Fruit fly (Drosophila melanogaster): ENCODE data around the gene mtgo.

Gene mtgo

DNA sequence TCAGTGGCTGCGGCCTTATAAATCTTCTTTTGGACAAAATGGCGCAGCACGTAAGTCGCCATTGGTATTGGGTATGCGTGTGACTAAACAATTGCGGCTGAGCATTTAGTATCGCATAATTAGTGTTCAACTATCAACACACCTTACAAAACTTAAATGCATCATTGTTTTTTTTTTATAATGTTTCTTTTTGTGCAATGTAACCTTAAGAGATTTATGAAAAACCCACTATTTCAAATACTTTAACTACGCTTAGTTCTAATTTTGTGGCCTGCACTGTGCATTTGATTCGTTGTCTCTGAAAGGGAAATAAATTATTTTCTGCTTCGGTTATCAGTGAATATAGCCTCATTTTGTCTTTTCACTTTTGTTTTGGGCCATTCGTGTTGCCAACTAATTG lies 99.1 kb downstream of the mtgo start (continued):
- TF ChIP-seq pnt (GFP tag; optimal IDR thresholded peaks at IDR 0.05) (peak; percentile 34), rib (GFP tag; IDR thresholded peaks at IDR 0.05) (no peak), hth (optimal IDR thresholded peaks at IDR 0.05) (no peak), CG6683 (GFP tag; optimal IDR thresholded peaks at IDR 0.05) (peak; percentile 47), ro (GFP tag; IDR thresholded peaks at IDR 0.05) (no peak), Mrtf (GFP tag; IDR thresholded peaks at IDR 0.05) (0 out of 3 replicates have a peak, but pooled peaks have one; percentile 58), sqz (GFP tag; optimal IDR thresholded peaks at IDR 0.05) (peak; percentile 25), trem (tag; optimal IDR thresholded peaks at IDR 0.05) (peak; percentile 0), CG12219 (GFP tag; optimal IDR thresholded peaks at IDR 0.05) (peak; percentile 61), Ets65A (GFP tag) (peak; percentile 82), D19A (tag; optimal IDR thresholded peaks at IDR 0.05) (peak; percentile 39), bcd (GFP tag; optimal IDR thresholded peaks at IDR 0.05) (peak; percentile 53), Ets97D (GFP tag; optimal IDR thresholded peaks at IDR 0.05) (no peak), CG18599 (GFP tag; optimal IDR thresholded peaks at IDR 0.05) (peak; percentile 77), Oli (tag; optimal IDR thresholded peaks at IDR 0.05) (peak; percentile 76), Kr (GFP tag; optimal IDR thresholded peaks at IDR 0.05) (no peak), CG1832 (GFP tag; optimal IDR thresholded peaks at IDR 0.05) (no peak), onecut (GFP tag; IDR thresholded peaks at IDR 0.05) (peak; percentile 35; the same call in 1 of the 2 replicates), pb (GFP tag; optimal IDR thresholded peaks at IDR 0.05) (no peak), nau (GFP tag; optimal IDR thresholded peaks at IDR 0.05) (peak; percentile 57), Camta (GFP tag; optimal IDR thresholded peaks at IDR 0.05) (peak; percentile 14), Antp (GFP tag; optimal IDR thresholded peaks at IDR 0.05) (peak; percentile 46), CG1024 (GFP tag; IDR thresholded peaks at IDR 0.05) (no peak), CG1233 (GFP tag; optimal IDR thresholded peaks at IDR 0.05) (peak; percentile 45), slp2 (GFP tag; optimal IDR thresholded peaks at IDR 0.05) (peak; percentile 3), CG8359 (GFP tag; optimal IDR thresholded peaks at IDR 0.05; ENCODE audit: borderline replicate concordance) (peak; percentile 21), pum (GFP tag; optimal IDR thresholded peaks at IDR 0.05) (peak; percentile 40), CG4854 (GFP tag; optimal IDR thresholded peaks at IDR 0.05) (peak; percentile 9), CG2875 (GFP tag; optimal IDR thresholded peaks at IDR 0.05) (peak; percentile 35), fd96Cb (tag; optimal IDR thresholded peaks at IDR 0.05) (peak; percentile 65), cwo (GFP tag; optimal IDR thresholded peaks at IDR 0.05) (peak; percentile 60), BEAF-32 (GFP tag; optimal IDR thresholded peaks at IDR 0.05) (no peak), CG4404 (GFP tag; IDR thresholded peaks at IDR 0.05) (peak; percentile 48; the same call in 1 of the 2 replicates), CG14441 (GFP tag; IDR thresholded peaks at IDR 0.05) (peak; percentile 60; the same call in 1 of the 2 replicates), CG7963 (GFP tag; IDR thresholded peaks at IDR 0.05; ENCODE audit: partially characterized antibody) (no peak), dati (GFP tag; IDR thresholded peaks at IDR 0.05) (no peak), Xbp1 (GFP tag; optimal IDR thresholded peaks at IDR 0.05) (peak; percentile 58), CG9215 (GFP tag; IDR thresholded peaks at IDR 0.05) (peak; percentile 51), CG4282 (GFP tag; optimal IDR thresholded peaks at IDR 0.05) (no peak), CG9797 (GFP tag; optimal IDR thresholded peaks at IDR 0.05) (no peak), NC2β (GFP tag; optimal IDR thresholded peaks at IDR 0.05) (peak; percentile 19), CG13296 (GFP tag; optimal IDR thresholded peaks at IDR 0.05) (peak; percentile 59), ems (GFP tag; optimal IDR thresholded peaks at IDR 0.05) (no peak), CG11398 (GFP tag; optimal IDR thresholded peaks at IDR 0.05) (peak; percentile 14), mam (GFP tag; optimal IDR thresholded peaks at IDR 0.05) (peak; percentile 16), NK7.1 (GFP tag; optimal IDR thresholded peaks at IDR 0.05) (no peak), CG12744 (GFP tag; optimal IDR thresholded peaks at IDR 0.05) (peak; percentile 16), CG7745 (tag; optimal IDR thresholded peaks at IDR 0.05) (no peak), Fer1 (GFP tag; optimal IDR thresholded peaks at IDR 0.05) (peak; percentile 61), CG33557 (GFP tag; optimal IDR thresholded peaks at IDR 0.05) (peak; percentile 1), CG4730 (GFP tag; IDR thresholded peaks at IDR 0.05) (no peak)

All from whole organism, embryonic.